Fruit fly (Drosophila melanogaster) whole organism, prepupa: ENCODE measurements around the gene CG34310.

Experiments used
- Blimp-1 ChIP-seq: fragments of 200-800 bp; sonication (Bioruptor generic); optimal IDR thresholded peaks from 3 replicates; lab custom pipeline; 2017; ENCODE audit warnings: missing biosample characterization, missing genetic modification characterization, mild to moderate bottlenecking, moderate library complexity, missing genetic modification reagents
- CG10669 ChIP-seq: fragments of 200-800 bp; sonication (Bioruptor generic); optimal IDR thresholded peaks from 3 replicates; lab custom pipeline; 2018; ENCODE audit warnings: missing biosample characterization, mild to moderate bottlenecking, missing genetic modification characterization, moderate library complexity
- CG11294 ChIP-seq: fragments of 200-800 bp; sonication (Bioruptor generic); IDR thresholded peaks from 2 replicates; pipeline ENCODE4 v1.3.6; 2022; ENCODE audit warnings: missing biosample characterization, missing genetic modification characterization
- CG11762 ChIP-seq: fragments of 200-800 bp; sonication (Bioruptor generic); optimal IDR thresholded peaks from 3 replicates; lab custom pipeline; 2016; ENCODE audit warnings: missing biosample characterization, missing genetic modification characterization; ENCODE audit not compliant: insufficient read depth
- CG11902 ChIP-seq: fragments of 200-800 bp; sonication (Bioruptor generic); optimal IDR thresholded peaks from 3 replicates; lab custom pipeline; 2016; ENCODE audit warnings: missing biosample characterization, missing genetic modification characterization
- CG1621 ChIP-seq: fragments of 200-800 bp; sonication (Bioruptor generic); optimal IDR thresholded peaks from 3 replicates; lab custom pipeline; 2018; ENCODE audit warnings: missing biosample characterization, mild to moderate bottlenecking, missing genetic modification characterization
- CG16779 ChIP-seq: fragments of 200-800 bp; sonication (Bioruptor generic); optimal IDR thresholded peaks from 3 replicates; lab custom pipeline; 2017; ENCODE audit warnings: missing biosample characterization, mild to moderate bottlenecking, missing genetic modification characterization
- CG32006 ChIP-seq: fragments of 200-800 bp; sonication (Bioruptor generic); optimal IDR thresholded peaks from 3 replicates; lab custom pipeline; 2017; ENCODE audit warnings: missing biosample characterization, mild to moderate bottlenecking, missing genetic modification characterization
- CG4318 ChIP-seq: fragments of 200-800 bp; sonication (Bioruptor generic); optimal IDR thresholded peaks from 3 replicates; lab custom pipeline; 2017; ENCODE audit warnings: missing biosample characterization, mild to moderate bottlenecking, missing genetic modification characterization
- CG6163 ChIP-seq: fragments of 200-800 bp; sonication (Bioruptor generic); IDR thresholded peaks from 3 replicates; pipeline ENCODE4 v1.3.6; 2022; ENCODE audit warnings: missing biosample characterization, missing genetic modification characterization
- CG6276 ChIP-seq: fragments of 200-800 bp; sonication (Bioruptor generic); optimal IDR thresholded peaks from 2 replicates; lab custom pipeline; 2017; ENCODE audit warnings: missing biosample characterization, mild to moderate bottlenecking, missing genetic modification characterization
- CG6792 ChIP-seq: fragments of 200-800 bp; sonication (Bioruptor generic); optimal IDR thresholded peaks from 3 replicates; lab custom pipeline; 2016; ENCODE audit warnings: missing biosample characterization, missing genetic modification characterization
- CG6808 ChIP-seq: fragments of 200-800 bp; sonication (Bioruptor generic); optimal IDR thresholded peaks from 3 replicates; lab custom pipeline; 2017; ENCODE audit warnings: missing biosample characterization, missing genetic modification characterization, mild to moderate bottlenecking, moderate library complexity, missing genetic modification reagents
- CG6854 ChIP-seq: fragments of 200-800 bp; sonication (Bioruptor generic); optimal IDR thresholded peaks from 2 replicates; lab custom pipeline; 2017; ENCODE audit warnings: missing biosample characterization, mild to moderate bottlenecking, missing genetic modification characterization
- CG7368 ChIP-seq: fragments of 200-800 bp; sonication (Bioruptor generic); optimal IDR thresholded peaks from 3 replicates; lab custom pipeline; 2016; ENCODE audit warnings: missing biosample characterization, missing genetic modification characterization
- CG8119 ChIP-seq: fragments of 200-800 bp; sonication (Bioruptor generic); IDR thresholded peaks from 3 replicates; pipeline ENCODE4 v1.3.6; 2022; ENCODE audit warnings: missing biosample characterization, missing genetic modification characterization
- CG8632 ChIP-seq: fragments of 200-800 bp; sonication (Bioruptor generic); optimal IDR thresholded peaks from 3 replicates; lab custom pipeline; 2016; ENCODE audit warnings: missing biosample characterization, missing genetic modification characterization
- CG9139 ChIP-seq: fragments of 200-800 bp; sonication (Bioruptor generic); optimal IDR thresholded peaks from 3 replicates; lab custom pipeline; 2017; ENCODE audit warnings: missing biosample characterization, mild to moderate bottlenecking, missing genetic modification characterization
- Eip75B ChIP-seq: fragments of 200-800 bp; sonication (Bioruptor generic); optimal IDR thresholded peaks from 3 replicates; lab custom pipeline; 2016; ENCODE audit warnings: missing biosample characterization, missing genetic modification characterization
- Eip78C ChIP-seq: fragments of 200-800 bp; sonication (Bioruptor generic); peaks from one replicate; lab custom pipeline; 2016; ENCODE audit warnings: missing biosample characterization, missing genetic modification characterization
- Eip93F ChIP-seq: fragments of 200-800 bp; sonication (Bioruptor generic); optimal IDR thresholded peaks from 2 replicates; lab custom pipeline; 2016; ENCODE audit warnings: missing biosample characterization, mild to moderate bottlenecking, missing genetic modification characterization
- Ets21C ChIP-seq: fragments of 200-800 bp; sonication (Bioruptor generic); optimal IDR thresholded peaks from 3 replicates; lab custom pipeline; 2016; ENCODE audit warnings: missing biosample characterization, missing genetic modification characterization
- Ets96B ChIP-seq: fragments of 200-800 bp; optimal IDR thresholded peaks from 2 replicates; lab custom pipeline; 2019; ENCODE audit warnings: missing biosample characterization, mild to moderate bottlenecking, missing genetic modification characterization, moderate library complexity
- Gug ChIP-seq: fragments of 200-800 bp; sonication (Bioruptor generic); IDR thresholded peaks from 2 replicates; pipeline ENCODE4 v1.3.6; 2022; ENCODE audit warnings: missing biosample characterization, missing genetic modification characterization
- Hr38 ChIP-seq: sonication (Bioruptor generic); optimal IDR thresholded peaks from 2 replicates; lab custom pipeline; 2016; ENCODE audit warnings: missing biosample characterization, missing genetic modification characterization
- Hr39 ChIP-seq: fragments of 200-800 bp; sonication (Bioruptor generic); optimal IDR thresholded peaks from 2 replicates; lab custom pipeline; 2016; ENCODE audit warnings: missing biosample characterization, missing genetic modification characterization
- Met ChIP-seq: fragments of 200-800 bp; sonication (Bioruptor generic); optimal IDR thresholded peaks from 3 replicates; lab custom pipeline; 2016; ENCODE audit warnings: missing biosample characterization, missing genetic modification characterization
- OdsH ChIP-seq: fragments of 200-800 bp; sonication (Bioruptor generic); optimal IDR thresholded peaks from 3 replicates; lab custom pipeline; 2016; ENCODE audit warnings: missing biosample characterization, missing genetic modification characterization
- Smox ChIP-seq: fragments of 200-800 bp; sonication (Bioruptor generic); optimal IDR thresholded peaks from 3 replicates; lab custom pipeline; 2016; ENCODE audit warnings: missing biosample characterization, missing genetic modification characterization
- Sox14 ChIP-seq: fragments of 200-800 bp; sonication (Bioruptor generic); optimal IDR thresholded peaks from 3 replicates; lab custom pipeline; 2016; ENCODE audit warnings: missing biosample characterization, missing genetic modification characterization
- Sox15 ChIP-seq: fragments of 200-800 bp; sonication (Bioruptor generic); optimal IDR thresholded peaks from 3 replicates; lab custom pipeline; 2016; ENCODE audit warnings: missing biosample characterization, missing genetic modification characterization
- achi ChIP-seq: fragments of 200-800 bp; sonication (Bioruptor generic); optimal IDR thresholded peaks from 3 replicates; lab custom pipeline; 2016; ENCODE audit warnings: missing biosample characterization, missing genetic modification characterization
- acj6 ChIP-seq: fragments of 200-800 bp; sonication (Bioruptor generic); optimal IDR thresholded peaks from 3 replicates; lab custom pipeline; 2016; ENCODE audit warnings: missing biosample characterization, missing genetic modification characterization
- cyc ChIP-seq: fragments of 200-800 bp; sonication (Bioruptor generic); optimal IDR thresholded peaks from 3 replicates; lab custom pipeline; 2016; ENCODE audit warnings: missing biosample characterization, missing genetic modification characterization
- dac ChIP-seq: fragments of 200-800 bp; sonication (Bioruptor generic); optimal IDR thresholded peaks from 2 replicates; lab custom pipeline; 2017; ENCODE audit warnings: missing biosample characterization, mild to moderate bottlenecking, missing genetic modification characterization
- dsx ChIP-seq: fragments of 200-800 bp; optimal IDR thresholded peaks from 3 replicates; lab custom pipeline; 2019; ENCODE audit warnings: missing biosample characterization, mild to moderate bottlenecking, missing genetic modification characterization, moderate library complexity; ENCODE audit not compliant: poor library complexity, severe bottlenecking
- eg ChIP-seq: fragments of 200-800 bp; sonication (Bioruptor generic); IDR thresholded peaks from 3 replicates; pipeline ENCODE4 v1.3.6; 2022; ENCODE audit warnings: missing biosample characterization, missing genetic modification characterization
- esn ChIP-seq: fragments of 200-800 bp; sonication (Bioruptor generic); optimal IDR thresholded peaks from 2 replicates; lab custom pipeline; 2016; ENCODE audit warnings: missing biosample characterization, mild to moderate bottlenecking, missing genetic modification characterization, moderate library complexity
- fd59A ChIP-seq: fragments of 200-800 bp; sonication (Bioruptor generic); optimal IDR thresholded peaks from 2 replicates; lab custom pipeline; 2017; ENCODE audit warnings: missing biosample characterization, mild to moderate bottlenecking, missing genetic modification characterization, missing genetic modification reagents
- fd85E ChIP-seq: fragments of 200-800 bp; sonication (Bioruptor generic); optimal IDR thresholded peaks from 3 replicates; lab custom pipeline; 2016; ENCODE audit warnings: missing biosample characterization, missing genetic modification characterization
- fkh ChIP-seq: fragments of 200-800 bp; sonication (Bioruptor generic); optimal IDR thresholded peaks from 3 replicates; lab custom pipeline; 2017; ENCODE audit warnings: missing biosample characterization, mild to moderate bottlenecking, missing genetic modification characterization, moderate library complexity
- lz ChIP-seq: fragments of 200-800 bp; sonication (Bioruptor generic); optimal IDR thresholded peaks from 3 replicates; lab custom pipeline; 2016; ENCODE audit warnings: missing biosample characterization, missing genetic modification characterization
- net ChIP-seq: fragments of 200-800 bp; sonication (Bioruptor generic); optimal IDR thresholded peaks from 3 replicates; lab custom pipeline; 2016; ENCODE audit warnings: missing biosample characterization, missing genetic modification characterization
- ss ChIP-seq, 2 experiments: fragments of 200-800 bp; sonication (Bioruptor generic); optimal IDR thresholded peaks; 2 replicates in 1 of 2; 3 replicates in 1 of 2; lab custom pipeline; 2017 to 2018; ENCODE audit warnings: mild to moderate bottlenecking in 2 of 2, missing biosample characterization in 2 of 2, missing genetic modification characterization in 2 of 2, moderate library complexity in 1 of 2
- svp ChIP-seq: fragments of 200-800 bp; sonication (Bioruptor generic); peaks from one replicate; lab custom pipeline; 2016; ENCODE audit warnings: missing biosample characterization, missing genetic modification characterization
- topi ChIP-seq: fragments of 200-800 bp; sonication (Bioruptor generic); optimal IDR thresholded peaks from 3 replicates; lab custom pipeline; 2016; ENCODE audit warnings: missing biosample characterization, missing genetic modification characterization
- vri ChIP-seq: fragments of 200-800 bp; sonication (Bioruptor generic); optimal IDR thresholded peaks from 3 replicates; lab custom pipeline; 2016; ENCODE audit warnings: missing biosample characterization, mild to moderate bottlenecking, missing genetic modification characterization

Gene CG34310

dm6 chr2L:6643218-6643756 lies 20.2 kb upstream of the CG34310 start:
- TF ChIP-seq vri (GFP tag; lab: Kevin White, UChicago) (peak; percentile 39), CG1621 (tag; lab: Kevin White, UChicago) (no peak), ss (GFP tag; optimal IDR thresholded peaks at IDR 0.05; lab: Kevin White, UChicago) (no peak), CG16779 (tag; lab: Kevin White, UChicago) (no peak), CG6808 (GFP tag; lab: Kevin White, UChicago) (no peak), fkh (GFP tag; lab: Kevin White, UChicago) (peak; percentile 81), topi (GFP tag; lab: Kevin White, UChicago) (no peak), CG6163 (GFP tag; lab: Robert Waterston, UW) (no peak), CG6854 (GFP tag; lab: Kevin White, UChicago) (no peak), Smox (no peak), CG11762 (GFP tag; lab: Kevin White, UChicago) (no peak), esn (GFP tag; lab: Kevin White, UChicago) (peak; percentile 9), CG8119 (GFP tag; lab: Robert Waterston, UW) (no peak), dsx (GFP tag; lab: Kevin White, UChicago) (no peak), lz (GFP tag; lab: Kevin White, UChicago) (no peak), CG7368 (GFP tag; lab: Kevin White, UChicago) (no peak), Ets21C (GFP tag; lab: Kevin White, UChicago) (no peak), Hr39 (GFP tag; lab: Kevin White, UChicago) (no peak), fd59A (GFP tag; lab: Kevin White, UChicago) (no peak), achi (GFP tag; lab: Kevin White, UChicago) (no peak), svp (GFP tag; lab: Kevin White, UChicago) (peak; percentile 42), CG9139 (no peak), Gug (GFP tag; lab: Robert Waterston, UW) (no peak), Sox15 (no peak), Blimp-1 (GFP tag; lab: Kevin White, UChicago) (no peak), Eip78C (GFP tag; lab: Kevin White, UChicago) (no peak), Eip93F (peak; percentile 14)

- TF ChIP-seq fkh (GFP tag; lab: Kevin White, UChicago): peak; percentile 43
- no peak for TF ChIP-seq Sox15
- TF ChIP-seq Hr38 (GFP tag; lab: Kevin White, UChicago): no peak
- no peak for TF ChIP-seq CG10669 (GFP tag; lab: Kevin White, UChicago)
- peak; percentile 34 for TF ChIP-seq CG6276 (GFP tag; lab: Kevin White, UChicago)
- no peak for TF ChIP-seq cyc
- TF ChIP-seq dac (GFP tag; lab: Kevin White, UChicago): no peak
- no peak for TF ChIP-seq CG11294 (GFP tag; lab: Robert Waterston, UW)
- TF ChIP-seq acj6: no peak
- peak; percentile 75 for TF ChIP-seq Eip78C (GFP tag; lab: Kevin White, UChicago)
- no peak for TF ChIP-seq fd85E
- no peak for TF ChIP-seq CG32006 (GFP tag; lab: Kevin White, UChicago)
- no peak for TF ChIP-seq CG11762 (GFP tag; lab: Kevin White, UChicago)
- TF ChIP-seq CG4318 (GFP tag; lab: Kevin White, UChicago): no peak
- TF ChIP-seq CG1621 (tag; lab: Kevin White, UChicago): no peak
- no peak for TF ChIP-seq Ets96B (tag; lab: Kevin White, UChicago)
- no peak for TF ChIP-seq CG11902
- no peak for TF ChIP-seq net (GFP tag; lab: Kevin White, UChicago)
- TF ChIP-seq CG6163 (GFP tag; lab: Robert Waterston, UW): peak; percentile 86; the same call in 2 of the 3 replicates
- no peak for TF ChIP-seq esn (GFP tag; lab: Kevin White, UChicago)
- peak; percentile 72 for TF ChIP-seq dsx (GFP tag; lab: Kevin White, UChicago)
- TF ChIP-seq CG16779 (tag; lab: Kevin White, UChicago): peak; percentile 45
- TF ChIP-seq lz (GFP tag; lab: Kevin White, UChicago): no peak
- TF ChIP-seq Sox14 (GFP tag; lab: Kevin White, UChicago): no peak
- TF ChIP-seq Met (GFP tag; lab: Kevin White, UChicago): peak; percentile 17
- no peak for TF ChIP-seq Eip75B (GFP tag; lab: Kevin White, UChicago)
- TF ChIP-seq topi (GFP tag; lab: Kevin White, UChicago): no peak
- TF ChIP-seq CG7368 (GFP tag; lab: Kevin White, UChicago): no peak
- TF ChIP-seq OdsH: no peak
- TF ChIP-seq achi (GFP tag; lab: Kevin White, UChicago): no peak
- no peak for TF ChIP-seq eg (GFP tag; lab: Robert Waterston, UW)
- TF ChIP-seq CG6792 (GFP tag; lab: Kevin White, UChicago): no peak
- no peak for TF ChIP-seq CG6808 (GFP tag; lab: Kevin White, UChicago)
- TF ChIP-seq Ets21C (GFP tag; lab: Kevin White, UChicago): no peak
- no peak for TF ChIP-seq CG8632
Measured at dm6 chr2L:6644421-6645059, 18.9 kb upstream of the CG34310 start.
